Worm (Caenorhabditis elegans): ENCODE results near the gene mboa-2.

DNA sequence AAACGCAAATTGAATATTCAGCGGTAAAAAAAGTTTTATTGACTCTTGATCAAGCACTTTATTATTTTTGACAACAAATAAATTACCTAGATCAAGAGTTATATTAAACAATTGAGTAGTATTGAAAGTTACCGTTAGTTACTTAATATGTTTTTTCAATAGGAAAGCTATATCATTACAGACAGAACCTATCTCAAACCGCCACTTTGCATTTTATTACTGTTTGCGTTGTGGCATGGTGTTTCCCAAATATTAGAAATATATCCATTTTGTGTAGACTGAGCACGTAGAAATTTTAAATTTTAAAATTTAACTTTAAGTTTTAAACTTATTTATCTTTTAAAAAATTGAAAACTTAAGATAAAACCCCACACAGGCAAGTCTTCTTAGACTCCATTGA is 17.9 kb downstream of the mboa-2 start:
- TF ChIP-seq elt-3 (tag; optimal IDR thresholded peaks at IDR 0.05) (no peak), ceh-83 (GFP tag; optimal IDR thresholded peaks at IDR 0.05) (no peak), unc-62 (GFP tag; optimal IDR thresholded peaks at IDR 0.05) (no peak), lsy-2 (tag; optimal IDR thresholded peaks at IDR 0.05) (no peak), nhr-76 (tag; optimal IDR thresholded peaks at IDR 0.05) (no peak), flh-1 (GFP tag; optimal IDR thresholded peaks at IDR 0.05) (no peak), elt-1 (tag; optimal IDR thresholded peaks at IDR 0.05; ENCODE audit: borderline replicate concordance, insufficient read depth) (no peak), lin-13 (tag; optimal IDR thresholded peaks at IDR 0.05) (no peak), blmp-1 (tag; optimal IDR thresholded peaks at IDR 0.05) (no peak)

Data from whole organism, mixed stage, embryonic.